Worm (Caenorhabditis elegans): ENCODE data around the gene Y43F8B.10.

Y43F8B.10 gene

DNA sequence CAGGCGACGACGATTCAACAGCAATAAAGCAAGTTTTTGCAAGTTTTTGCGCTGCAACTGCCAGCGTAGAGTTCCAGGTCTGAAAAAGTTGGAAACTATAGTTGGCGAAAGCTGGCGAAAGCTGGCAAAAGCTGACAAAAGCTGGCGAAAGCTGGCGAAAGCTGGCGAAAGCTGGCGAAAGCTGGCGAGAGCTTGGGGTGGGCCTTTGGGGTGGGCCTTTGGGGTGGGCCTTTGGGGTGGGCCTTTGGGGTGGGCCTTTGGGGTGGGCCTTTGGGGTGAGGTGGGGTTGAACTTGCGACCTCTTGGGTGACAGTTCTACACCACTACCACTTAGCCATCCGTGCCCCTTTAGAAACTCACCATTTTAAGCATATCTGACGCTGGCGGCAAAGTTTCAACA is 20.9 kb downstream of the Y43F8B.10 start:
- TF ChIP-seq drap-1 (GFP tag; optimal IDR thresholded peaks at IDR 0.05) = peak; percentile 8
- no peak for TF ChIP-seq unc-62 (GFP tag; optimal IDR thresholded peaks at IDR 0.05)

DNA sequence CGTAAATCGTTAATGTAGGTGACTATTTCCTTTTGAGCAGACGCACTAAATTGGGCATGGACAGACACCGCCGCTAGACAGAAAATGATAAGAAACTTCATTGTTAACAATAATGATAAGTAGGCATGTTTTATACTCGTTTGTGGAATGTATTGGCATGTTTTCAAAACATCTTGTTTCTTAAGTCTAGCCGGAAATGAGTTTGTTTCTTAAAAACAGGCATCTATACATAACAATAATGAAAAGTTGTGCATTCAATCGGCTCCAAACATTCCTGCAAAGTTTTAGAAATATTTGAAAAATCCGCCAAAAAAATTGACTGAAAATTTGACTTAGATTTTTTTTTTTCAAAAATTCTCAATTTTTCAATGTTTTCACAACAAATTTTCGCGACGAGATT is 21.3 kb downstream of the Y43F8B.10 start, which contains the start of gene scl-21:
TSS of gene scl-21 (minus strand) at position 101 of the 400 bp plus-strand sequence.
- TF ChIP-seq cnd-1 (tag; optimal IDR thresholded peaks at IDR 0.05) = no peak
- no peak for TF ChIP-seq drap-1 (GFP tag; optimal IDR thresholded peaks at IDR 0.05)
- no peak for TF ChIP-seq lsy-2 (tag; optimal IDR thresholded peaks at IDR 0.05)
- TF ChIP-seq ces-1 (GFP tag; optimal IDR thresholded peaks at IDR 0.05) = no peak
- TF ChIP-seq pha-4 (tag; optimal IDR thresholded peaks at IDR 0.05) = no peak
- TF ChIP-seq elt-1 (tag; optimal IDR thresholded peaks at IDR 0.05; ENCODE audit: borderline replicate concordance, insufficient read depth) = no peak
- TF ChIP-seq ceh-39 (tag; optimal IDR thresholded peaks at IDR 0.05) = no peak
- no peak for TF ChIP-seq zip-8 (tag; optimal IDR thresholded peaks at IDR 0.05)
- TF ChIP-seq flh-1 (GFP tag; optimal IDR thresholded peaks at IDR 0.05) = no peak
- no peak for TF ChIP-seq sem-2 (GFP tag; optimal IDR thresholded peaks at IDR 0.05)
- no peak for TF ChIP-seq nhr-237 (tag; optimal IDR thresholded peaks at IDR 0.05)
- no peak for TF ChIP-seq snpc-4 (tag; optimal IDR thresholded peaks at IDR 0.05)
- TF ChIP-seq ceh-83 (GFP tag; optimal IDR thresholded peaks at IDR 0.05) = no peak

DNA sequence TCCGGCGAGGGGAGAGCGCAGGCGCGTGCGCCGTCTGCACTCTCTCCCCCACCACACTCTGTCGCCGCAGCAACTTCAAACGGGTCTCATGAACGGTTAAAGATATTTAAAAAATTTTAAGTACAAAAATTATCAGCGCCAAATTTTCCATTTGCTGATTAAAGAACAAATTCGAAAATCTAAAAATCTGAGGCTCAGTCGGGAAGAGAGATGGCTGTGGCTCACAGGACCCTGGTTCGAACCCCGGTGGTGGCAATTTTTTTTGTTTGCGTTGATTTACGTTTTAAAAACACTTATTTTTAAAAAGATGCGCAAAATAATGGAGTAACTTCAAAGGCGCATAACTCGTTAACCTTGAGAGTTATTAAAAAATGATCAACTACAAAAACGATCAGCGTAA is 22.8 kb downstream of the Y43F8B.10 start:
- TF ChIP-seq lin-32 (GFP tag; optimal IDR thresholded peaks at IDR 0.05) (no peak), snpc-4 (tag; optimal IDR thresholded peaks at IDR 0.05) (no peak), blmp-1 (tag; optimal IDR thresholded peaks at IDR 0.05) (no peak), unc-39 (tag; optimal IDR thresholded peaks at IDR 0.05) (no peak), unc-62 (GFP tag; optimal IDR thresholded peaks at IDR 0.05) (no peak), zip-8 (tag; optimal IDR thresholded peaks at IDR 0.05) (no peak)

- TF ChIP-seq nhr-12 (tag; optimal IDR thresholded peaks at IDR 0.05) (no peak), lsy-2 (tag; optimal IDR thresholded peaks at IDR 0.05) (no peak), nhr-76 (tag; optimal IDR thresholded peaks at IDR 0.05) (no peak), ceh-43 (GFP tag; optimal IDR thresholded peaks at IDR 0.05) (no peak), tbx-8 (GFP tag; optimal IDR thresholded peaks at IDR 0.05) (no peak)
Observed at ce11 chrV:19501389-19501788, 27.1 kb downstream of the Y43F8B.10 start.

ce11 chrV:19502579-19503151 is 28.4 kb downstream of the Y43F8B.10 start, which contains the start of gene Y43F8B.3:
Y43F8B.3 (plus strand) TSS chrV:19503101.
- TF ChIP-seq bed-3 (GFP tag; optimal IDR thresholded peaks at IDR 0.05) (no peak), M03D4.4 (tag; optimal IDR thresholded peaks at IDR 0.05) (no peak), zip-8 (tag; optimal IDR thresholded peaks at IDR 0.05) (no peak), nhr-76 (tag; optimal IDR thresholded peaks at IDR 0.05) (no peak), lsy-2 (tag; optimal IDR thresholded peaks at IDR 0.05) (no peak), hlh-1 (tag; optimal IDR thresholded peaks at IDR 0.05) (no peak), snpc-4 (tag; optimal IDR thresholded peaks at IDR 0.05) (no peak), nhr-2 (tag; optimal IDR thresholded peaks at IDR 0.05) (no peak)

ce11 chrV:19509061-19509460 is 34.8 kb downstream of the Y43F8B.10 start:
- no peak for TF ChIP-seq zip-8 (tag; optimal IDR thresholded peaks at IDR 0.05)
- TF ChIP-seq ceh-83 (GFP tag; optimal IDR thresholded peaks at IDR 0.05) = no peak

DNA sequence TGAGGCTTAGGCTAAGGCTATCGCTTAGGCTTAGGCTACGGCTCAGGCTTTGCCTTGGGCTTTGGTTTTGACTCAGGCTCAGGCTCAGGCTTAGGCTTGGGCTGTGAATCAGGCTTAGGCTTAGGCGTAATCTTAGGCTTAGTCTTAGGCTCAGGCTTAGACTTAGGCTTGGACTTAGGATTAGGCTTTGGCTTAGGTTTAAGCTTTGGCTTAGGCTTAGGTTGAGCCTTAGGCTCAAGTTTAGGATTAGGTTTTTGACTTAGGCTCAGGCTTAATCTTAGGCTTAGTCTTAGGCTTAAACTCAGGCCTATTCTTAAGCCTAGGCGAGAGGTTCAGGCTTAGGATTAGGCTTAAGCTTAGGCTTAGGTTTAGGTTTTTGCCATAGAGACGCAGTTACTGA is 36.1 kb downstream of the Y43F8B.10 start:
- no peak for TF ChIP-seq ztf-11 (tag; optimal IDR thresholded peaks at IDR 0.05)
- TF ChIP-seq hlh-1 (tag; optimal IDR thresholded peaks at IDR 0.05) = no peak
- no peak for TF ChIP-seq unc-62 (GFP tag; optimal IDR thresholded peaks at IDR 0.05)
- no peak for TF ChIP-seq drap-1 (GFP tag; optimal IDR thresholded peaks at IDR 0.05)
- no peak for TF ChIP-seq tbx-8 (GFP tag; optimal IDR thresholded peaks at IDR 0.05)
- TF ChIP-seq M03D4.4 (tag; optimal IDR thresholded peaks at IDR 0.05) = no peak
- no peak for TF ChIP-seq mep-1 (tag; optimal IDR thresholded peaks at IDR 0.05)

Data from whole organism, mixed stage, embryonic.